Worm (Caenorhabditis elegans): ENCODE data around the gene glb-14.
A peak's percentile ranks its signal among the peaks of the same experiment; 100 is the strongest.

glb-14 gene

DNA sequence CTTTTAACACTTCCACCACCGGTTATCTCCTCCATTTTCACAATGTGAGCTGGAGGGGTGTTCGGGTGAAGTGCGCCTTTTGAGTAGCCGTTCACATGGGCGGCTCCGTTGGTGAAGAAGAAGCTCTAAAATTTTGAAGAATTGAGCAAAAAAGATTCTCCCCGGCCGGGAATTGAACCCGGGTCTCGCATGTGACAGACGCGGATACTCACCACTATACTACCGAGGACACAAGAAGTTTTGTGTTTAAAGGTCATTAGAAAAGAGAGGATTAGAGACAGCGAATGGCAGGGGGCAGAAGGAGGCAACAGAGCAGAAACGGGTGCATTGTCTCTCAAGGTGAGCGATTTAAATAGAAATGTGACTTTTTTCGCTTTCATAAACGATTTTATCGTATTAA, 6.8 kb upstream of the glb-14 start (continued):
- TF ChIP-seq isw-1 (GFP tag; IDR thresholded peaks at IDR 0.05) (no peak), nhr-12 (tag; optimal IDR thresholded peaks at IDR 0.05) (no peak), swsn-7 (tag; optimal IDR thresholded peaks at IDR 0.05) (peak; percentile 51), aly-2 (tag; optimal IDR thresholded peaks at IDR 0.05) (no peak), nhr-237 (tag; optimal IDR thresholded peaks at IDR 0.05) (no peak), efl-1 (optimal IDR thresholded peaks at IDR 0.05) (peak; percentile 33 to 53), efl-1 (GFP tag; optimal IDR thresholded peaks at IDR 0.05 in 1 of 2) (peak; percentile 46 to 94), nhr-85 (tag) (no peak), lir-3 (tag; optimal IDR thresholded peaks at IDR 0.05; ENCODE audit: poor library complexity) (peak; percentile 24), unc-98 (GFP tag; IDR thresholded peaks at IDR 0.05) (peak; percentile 33; the same call in 1 of the 2 replicates), C16A3.4 (tag; optimal IDR thresholded peaks at IDR 0.05) (peak; percentile 35), alr-1 (tag; optimal IDR thresholded peaks at IDR 0.05; ENCODE audit: borderline replicate concordance) (no peak), lsy-2 (tag; optimal IDR thresholded peaks at IDR 0.05) (peak; percentile 16 to 57), unc-62 (GFP tag; optimal IDR thresholded peaks at IDR 0.05) (no peak), blmp-1 (tag; optimal IDR thresholded peaks at IDR 0.05) (no peak), nhr-77 (tag; optimal IDR thresholded peaks at IDR 0.05) (peak; percentile 3), lin-15B (tag; optimal IDR thresholded peaks at IDR 0.05) (no peak), nhr-20 (tag; optimal IDR thresholded peaks at IDR 0.05) (peak; percentile 44), nhr-90 (tag; optimal IDR thresholded peaks at IDR 0.05; ENCODE audit: poor library complexity) (peak; percentile 17), fkh-8 (tag; optimal IDR thresholded peaks at IDR 0.05) (peak; percentile 54), elt-3 (tag; optimal IDR thresholded peaks at IDR 0.05) (peak in 1 of 6 experiments; percentile 30), ces-1 (GFP tag; optimal IDR thresholded peaks at IDR 0.05) (no peak), unc-30 (tag; optimal IDR thresholded peaks at IDR 0.05) (no peak), ceh-90 (tag; optimal IDR thresholded peaks at IDR 0.05) (no peak), tlp-1 (tag; optimal IDR thresholded peaks at IDR 0.05) (no peak), nhr-71 (tag; optimal IDR thresholded peaks at IDR 0.05) (peak; percentile 56), unc-130 (tag; optimal IDR thresholded peaks at IDR 0.05) (no peak), C04F5.9 (tag; optimal IDR thresholded peaks at IDR 0.05) (no peak), lin-14 (GFP tag; optimal IDR thresholded peaks at IDR 0.05) (peak; percentile 40), sptf-1 (tag; optimal IDR thresholded peaks at IDR 0.05) (no peak), xbp-1 (tag; optimal IDR thresholded peaks at IDR 0.05) (peak; percentile 27), snpc-4 (tag; optimal IDR thresholded peaks at IDR 0.05) (peak; percentile 7)

DNA sequence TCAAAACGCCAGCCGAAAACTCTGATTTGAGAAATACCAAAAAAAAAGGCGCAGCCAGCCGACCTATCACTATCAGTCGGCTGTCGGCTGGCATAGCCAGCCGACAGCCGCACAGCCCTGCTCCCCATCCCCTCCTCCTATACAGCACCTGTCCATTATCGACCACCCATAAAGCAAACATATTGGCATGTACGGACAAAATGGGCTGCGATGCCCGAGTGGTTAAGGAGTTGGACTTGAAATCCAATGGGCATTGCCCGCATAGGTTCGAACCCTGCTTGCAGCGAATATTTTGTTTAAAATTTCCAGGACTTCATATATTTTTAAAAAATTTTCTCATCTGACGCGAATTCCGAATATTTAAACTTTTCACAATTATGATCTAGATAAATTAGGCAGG, 5.6 kb upstream of the glb-14 start:
- TF ChIP-seq C16A3.4 (tag; optimal IDR thresholded peaks at IDR 0.05) (no peak), vab-15 (tag; optimal IDR thresholded peaks at IDR 0.05) (no peak), lin-14 (GFP tag; optimal IDR thresholded peaks at IDR 0.05) (no peak), unc-62 (GFP tag; optimal IDR thresholded peaks at IDR 0.05) (no peak), efl-1 (optimal IDR thresholded peaks at IDR 0.05) (no peak), efl-1 (GFP tag; optimal IDR thresholded peaks at IDR 0.05 in 1 of 2) (no peak), alr-1 (tag; optimal IDR thresholded peaks at IDR 0.05; ENCODE audit: borderline replicate concordance) (no peak), mdl-1 (tag; optimal IDR thresholded peaks at IDR 0.05) (no peak), isw-1 (GFP tag; IDR thresholded peaks at IDR 0.05) (no peak), lsy-2 (tag; optimal IDR thresholded peaks at IDR 0.05) (no peak), C34B4.2 (tag; optimal IDR thresholded peaks at IDR 0.05) (no peak), ceh-88 (GFP tag; IDR thresholded peaks at IDR 0.05) (no peak), lin-15B (tag; optimal IDR thresholded peaks at IDR 0.05) (no peak), nhr-90 (tag; optimal IDR thresholded peaks at IDR 0.05; ENCODE audit: poor library complexity) (no peak), elt-3 (tag; optimal IDR thresholded peaks at IDR 0.05) (no peak)

DNA sequence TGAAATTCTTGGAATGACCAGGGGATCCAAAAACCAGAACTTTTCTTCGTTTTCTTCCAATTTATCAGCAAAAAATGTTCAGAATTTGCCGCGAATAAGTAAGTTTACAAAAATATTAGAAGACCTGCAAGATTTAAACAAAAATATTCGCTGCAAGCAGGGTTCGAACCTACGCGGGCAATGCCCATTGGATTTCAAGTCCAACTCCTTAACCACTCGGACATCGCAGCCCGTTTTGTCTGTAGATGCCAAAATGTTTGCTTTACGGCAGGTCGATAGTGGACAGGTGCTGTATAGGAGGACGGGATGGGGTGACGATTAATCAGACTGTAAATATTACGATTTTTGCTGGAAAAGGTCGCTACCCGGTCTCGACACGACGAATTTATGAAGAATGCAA, 2.9 kb upstream of the glb-14 start:
- TF ChIP-seq unc-130 (tag; optimal IDR thresholded peaks at IDR 0.05) (no peak), mef-2 (tag; optimal IDR thresholded peaks at IDR 0.05) (no peak), nhr-47 (tag; optimal IDR thresholded peaks at IDR 0.05) (no peak), nhr-90 (tag; optimal IDR thresholded peaks at IDR 0.05; ENCODE audit: poor library complexity) (peak; percentile 15), fkh-10 (GFP tag; optimal IDR thresholded peaks at IDR 0.05) (no peak), efl-1 (optimal IDR thresholded peaks at IDR 0.05) (no peak), efl-1 (GFP tag; optimal IDR thresholded peaks at IDR 0.05 in 1 of 2) (peak in 1 of 2 experiments; percentile 88), lin-35 (GFP tag; optimal IDR thresholded peaks at IDR 0.05) (peak in 1 of 2 experiments; percentile 17), lin-39 (tag; optimal IDR thresholded peaks at IDR 0.05) (no peak), lin-15B (tag; optimal IDR thresholded peaks at IDR 0.05) (no peak), ces-1 (GFP tag; optimal IDR thresholded peaks at IDR 0.05) (no peak), nhr-71 (tag; optimal IDR thresholded peaks at IDR 0.05) (no peak), isw-1 (GFP tag; IDR thresholded peaks at IDR 0.05) (no peak), ztf-4 (tag; optimal IDR thresholded peaks at IDR 0.05) (no peak)

Data from whole organism, L1 larva.